Worm (Caenorhabditis elegans) whole organism, L2 larva: ENCODE data around the gene C18B2.3.

Experiments used
- elt-3 ChIP-seq: sonication (generic microtip); optimal IDR thresholded peaks from 2 replicates; lab custom pipeline; 2017; ENCODE audit warnings: missing biosample characterization, missing genetic modification characterization
- lin-39 ChIP-seq: fragments of 150-350 bp; optimal IDR thresholded peaks from 2 replicates; lab custom pipeline; 2014; ENCODE audit warnings: missing biosample characterization, missing genetic modification reagents, missing genetic modification characterization
- nhr-12 ChIP-seq: fragments of 150-350 bp; optimal IDR thresholded peaks from 2 replicates; lab custom pipeline; 2014; ENCODE audit warnings: missing biosample characterization, missing genetic modification characterization
- peb-1 ChIP-seq: fragments of 150-350 bp; optimal IDR thresholded peaks from 2 replicates; lab custom pipeline; 2014; ENCODE audit warnings: missing biosample characterization, missing genetic modification characterization
- skn-1 ChIP-seq: sonication (generic microtip); optimal IDR thresholded peaks from 2 replicates; lab custom pipeline; 2017; ENCODE audit warnings: missing biosample characterization, missing genetic modification characterization

ce11 chrX:3613665-3614064 is 12.0 kb downstream of the C18B2.3 start:
- TF ChIP-seq skn-1 (tag; lab: Kevin White, UChicago) (no peak), elt-3 (tag; lab: Kevin White, UChicago) (no peak), peb-1 (tag; lab: Kevin White, UChicago) (no peak), nhr-12 (tag; lab: Kevin White, UChicago) (no peak), lin-39 (tag; lab: Kevin White, UChicago) (no peak)
